Fruit fly (Drosophila melanogaster): ENCODE data around the gene CG12316.
A peak's percentile ranks its signal among the peaks of the same experiment; 100 is the strongest.

Gene CG12316

DNA sequence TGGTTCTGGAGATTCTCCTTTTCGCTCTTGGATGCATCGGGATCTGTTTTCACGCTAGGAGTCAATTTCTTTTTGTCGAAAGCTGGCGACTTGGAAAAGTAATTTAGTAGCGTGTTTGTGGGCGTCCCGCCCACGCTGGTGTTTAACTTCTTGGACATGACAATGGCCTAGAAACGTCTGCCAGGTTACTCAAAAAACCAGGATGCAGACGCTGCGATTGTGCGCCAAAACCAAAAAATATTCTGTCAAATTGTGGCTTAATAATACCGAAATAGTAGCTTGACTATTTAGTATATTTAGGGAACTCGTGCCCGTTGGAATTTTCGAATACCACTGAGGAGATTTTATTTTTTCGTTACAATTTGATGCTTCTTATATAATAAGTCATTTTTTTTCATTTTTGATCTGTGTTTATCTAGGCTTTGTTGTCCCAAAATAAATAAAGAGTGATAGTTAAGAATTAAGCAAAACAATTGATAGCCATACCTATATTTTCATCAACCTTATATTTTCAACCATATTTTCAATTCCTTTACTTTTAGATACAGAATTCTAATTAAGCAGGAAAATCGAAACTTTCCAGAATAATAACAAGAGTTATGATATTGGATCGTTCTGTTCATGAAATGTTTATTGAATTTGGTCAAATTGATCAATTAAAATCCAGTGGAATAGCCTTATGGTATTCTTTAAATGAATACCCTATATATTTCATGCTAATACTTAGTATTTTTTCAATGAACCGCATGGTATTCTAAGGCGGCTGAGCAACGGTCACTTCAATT lies 21.8 kb upstream of the CG12316 start, which contains the start of the genes Msh6 and Prp31 (continued):
- peak; percentile 82 for TF ChIP-seq grau (tag; optimal IDR thresholded peaks at IDR 0.05)
- TF ChIP-seq CG18262 (tag; optimal IDR thresholded peaks at IDR 0.05) = peak; percentile 70
- no peak for TF ChIP-seq Dll (GFP tag; IDR thresholded peaks at IDR 0.05; ENCODE audit: partially characterized antibody)
- peak; percentile 58 for TF ChIP-seq lmd (GFP tag; IDR thresholded peaks at IDR 0.05)
- TF ChIP-seq CG4328 (GFP tag; optimal IDR thresholded peaks at IDR 0.05) = peak; percentile 42
- no peak for TF ChIP-seq vnd (GFP tag; IDR thresholded peaks at IDR 0.05; ENCODE audit: partially characterized antibody)
- TF ChIP-seq run (tag; optimal IDR thresholded peaks at IDR 0.05) = no peak
- no peak for TF ChIP-seq CG5245 (GFP tag; optimal IDR thresholded peaks at IDR 0.05)
- no peak for TF ChIP-seq fd102C (GFP tag; optimal IDR thresholded peaks at IDR 0.05)
- no peak for TF ChIP-seq Deaf1 (tag; optimal IDR thresholded peaks at IDR 0.05)
- TF ChIP-seq CG6683 (GFP tag; optimal IDR thresholded peaks at IDR 0.05) = no peak
- TF ChIP-seq bowl (GFP tag; IDR thresholded peaks at IDR 0.05) = no peak
- TF ChIP-seq gsb-n (tag; optimal IDR thresholded peaks at IDR 0.05) = no peak
- peak; percentile 87 for TF ChIP-seq Abd-B (GFP tag; optimal IDR thresholded peaks at IDR 0.05)
- TF ChIP-seq Hr39 (optimal IDR thresholded peaks at IDR 0.05) = no peak
- no peak for TF ChIP-seq nau (GFP tag; optimal IDR thresholded peaks at IDR 0.05)
- no peak for TF ChIP-seq Neu2 (GFP tag; optimal IDR thresholded peaks at IDR 0.05; ENCODE audit: borderline replicate concordance)
- TF ChIP-seq Hmr (GFP tag; optimal IDR thresholded peaks at IDR 0.05) = no peak
- TF ChIP-seq fu2 (GFP tag; optimal IDR thresholded peaks at IDR 0.05) = peak; percentile 67
- TF ChIP-seq CG31388 (GFP tag; optimal IDR thresholded peaks at IDR 0.05) = no peak
- no peak for TF ChIP-seq ato (GFP tag; IDR thresholded peaks at IDR 0.05; ENCODE audit: partially characterized antibody)
- TF ChIP-seq CG33213 (GFP tag; optimal IDR thresholded peaks at IDR 0.05) = no peak
- peak; percentile 68 for TF ChIP-seq NfI (GFP tag; optimal IDR thresholded peaks at IDR 0.05)
- TF ChIP-seq YL-1 (GFP tag; optimal IDR thresholded peaks at IDR 0.05) = peak; percentile 14
- peak; percentile 45 for TF ChIP-seq BEAF-32 (GFP tag; optimal IDR thresholded peaks at IDR 0.05)
- TF ChIP-seq D19A (tag; optimal IDR thresholded peaks at IDR 0.05) = peak; percentile 49
- TF ChIP-seq sens-2 (GFP tag; IDR thresholded peaks at IDR 0.05) = no peak
- TF ChIP-seq ash1 (GFP tag; optimal IDR thresholded peaks at IDR 0.05) = no peak
- TF ChIP-seq Dref (GFP tag; IDR thresholded peaks at IDR 0.05) = no peak
- no peak for TF ChIP-seq CG3407 (GFP tag; optimal IDR thresholded peaks at IDR 0.05)
- TF ChIP-seq croc (GFP tag; conservative IDR thresholded peaks at IDR 0.05) = peak; percentile 60
- TF ChIP-seq CG15269 (tag; optimal IDR thresholded peaks at IDR 0.05) = peak; percentile 70
- no peak for TF ChIP-seq Dip2 (GFP tag; IDR thresholded peaks at IDR 0.05)
- TF ChIP-seq CG18476 (GFP tag; optimal IDR thresholded peaks at IDR 0.05) = peak; percentile 32
- TF ChIP-seq crp (GFP tag; optimal IDR thresholded peaks at IDR 0.05) = peak in 1 of 2 experiments; percentile 28
- TF ChIP-seq Ets97D (GFP tag; optimal IDR thresholded peaks at IDR 0.05) = no peak
- TF ChIP-seq Dp (GFP tag; optimal IDR thresholded peaks at IDR 0.05) = peak; percentile 51
- TF ChIP-seq CG2875 (GFP tag; optimal IDR thresholded peaks at IDR 0.05) = no peak
- peak; percentile 44 for TF ChIP-seq CG15601 (tag; optimal IDR thresholded peaks at IDR 0.05)
- TF ChIP-seq Lhr (GFP tag; optimal IDR thresholded peaks at IDR 0.05) = peak; percentile 56
- no peak for TF ChIP-seq Taf1 (GFP tag; IDR thresholded peaks at IDR 0.05)
- peak; percentile 38 for TF ChIP-seq CG8388 (GFP tag; optimal IDR thresholded peaks at IDR 0.05)
- peak; percentile 43 for TF ChIP-seq Fer2 (tag; optimal IDR thresholded peaks at IDR 0.05)
- peak; percentile 73 for TF ChIP-seq Fer3 (tag; optimal IDR thresholded peaks at IDR 0.05)
- no peak for TF ChIP-seq schlank (tag; optimal IDR thresholded peaks at IDR 0.05)
- peak; percentile 36 for TF ChIP-seq crc (GFP tag; optimal IDR thresholded peaks at IDR 0.05)
- peak; percentile 75 for TF ChIP-seq bab2 (GFP tag; optimal IDR thresholded peaks at IDR 0.05)
- peak; percentile 5 for TF ChIP-seq CG10431 (GFP tag; optimal IDR thresholded peaks at IDR 0.05)
